Worm (Caenorhabditis elegans) whole organism, L1 larva: Measurements from ENCODE around the gene dmd-6.
"Not testable (repeated sequence)": the region's sequence is repeated elsewhere in the genome, so short reads cannot be mapped to it uniquely, and the experiment has no call there.

Experiments
- irx-1 ChIP-seq: sonication (generic microtip); optimal IDR thresholded peaks from 2 replicates; lab custom pipeline; 2016; ENCODE audit warnings: missing genetic modification characterization, missing compliant biosample characterization
- unc-62 ChIP-seq: fragments of 150-350 bp; optimal IDR thresholded peaks from 2 replicates; lab custom pipeline; 2014; ENCODE audit warnings: missing biosample characterization, missing genetic modification reagents, missing genetic modification characterization

DNA sequence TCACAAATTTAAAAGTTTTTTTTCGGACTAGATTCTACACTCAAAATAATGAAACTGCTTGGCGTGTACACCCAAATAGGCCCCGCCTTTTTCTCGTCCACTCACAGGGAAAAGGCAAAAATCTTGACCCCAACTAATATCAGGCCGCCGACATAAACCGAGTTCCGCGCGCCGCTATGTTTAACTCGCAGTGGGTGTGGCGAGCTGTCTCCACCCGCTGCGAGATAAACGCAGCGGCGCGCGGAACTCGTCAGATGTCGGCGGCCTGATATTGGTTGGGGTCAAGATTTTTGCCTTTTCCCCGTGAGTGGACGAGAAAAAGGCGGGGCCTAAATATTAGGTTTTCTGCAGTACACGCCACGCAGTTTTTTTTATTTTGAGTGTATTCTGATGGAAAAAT is 31.7 kb downstream of the dmd-6 start:
- TF ChIP-seq irx-1 (tag; lab: Kevin White, UChicago); unc-62 (GFP tag; lab: Kevin White, UChicago): not testable (repeated sequence)
